Worm (Caenorhabditis elegans): ENCODE results near the gene pitr-2.
A peak's percentile ranks its signal among the peaks of the same experiment; 100 is the strongest.

Gene pitr-2

ce11 chrV:9137618-9138017, at the start of gene pitr-2:
Gene pitr-2 (minus strand): TSS chrV:9137718.
- TF ChIP-seq ceh-28 (tag; optimal IDR thresholded peaks at IDR 0.05), result no peak
- no peak for TF ChIP-seq R02D3.7 (tag; optimal IDR thresholded peaks at IDR 0.05)
- no peak for TF ChIP-seq lim-7 (GFP tag; IDR thresholded peaks at IDR 0.05)
- TF ChIP-seq mep-1 (tag; optimal IDR thresholded peaks at IDR 0.05), result no peak
- TF ChIP-seq ztf-7 (tag; optimal IDR thresholded peaks at IDR 0.05), result no peak
- TF ChIP-seq nhr-102 (tag; optimal IDR thresholded peaks at IDR 0.05), result no peak
- no peak for TF ChIP-seq nhr-11 (tag; optimal IDR thresholded peaks at IDR 0.05)
- no peak for TF ChIP-seq set-16 (GFP tag; IDR thresholded peaks at IDR 0.05)
- TF ChIP-seq hlh-11 (tag; optimal IDR thresholded peaks at IDR 0.05), result no peak
- no peak for TF ChIP-seq nhr-77 (tag; optimal IDR thresholded peaks at IDR 0.05)
- TF ChIP-seq Y105C5A.15 (GFP tag; IDR thresholded peaks at IDR 0.05), result no peak

ce11 chrV:9186028-9186427, 48.5 kb upstream of the pitr-2 start:
- peak; percentile 20 for TF ChIP-seq aha-1 (tag)
- TF ChIP-seq cey-2 (tag; optimal IDR thresholded peaks at IDR 0.05; ENCODE audit: borderline replicate concordance, insufficient read depth), result no peak
- no peak for TF ChIP-seq pha-4 (GFP tag; IDR thresholded peaks at IDR 0.05)
- TF ChIP-seq pha-4 (tag; optimal IDR thresholded peaks at IDR 0.05), result no peak

- TF ChIP-seq F37D6.2 (tag; optimal IDR thresholded peaks at IDR 0.05) (no peak), aha-1 (tag) (peak; percentile 8)
Measured at ce11 chrV:9183718-9184441, 46.4 kb upstream of the pitr-2 start.

- TF ChIP-seq hlh-30 (tag; optimal IDR thresholded peaks at IDR 0.05; ENCODE audit: insufficient read depth) (no peak), nhr-102 (tag; optimal IDR thresholded peaks at IDR 0.05) (no peak), ceh-28 (tag; optimal IDR thresholded peaks at IDR 0.05) (no peak), nhr-10 (tag; optimal IDR thresholded peaks at IDR 0.05) (no peak), dmd-6 (GFP tag; IDR thresholded peaks at IDR 0.05) (no peak), unc-130 (GFP tag; optimal IDR thresholded peaks at IDR 0.05) (no peak), madf-9 (GFP tag; conservative IDR thresholded peaks at IDR 0.05) (no peak), attf-4 (tag; optimal IDR thresholded peaks at IDR 0.05) (no peak), ceh-20 (GFP tag; IDR thresholded peaks at IDR 0.05) (no peak), ztf-11 (tag; optimal IDR thresholded peaks at IDR 0.05) (no peak), Y75B8A.6 (GFP tag; IDR thresholded peaks at IDR 0.05) (no peak), mdl-1 (tag; optimal IDR thresholded peaks at IDR 0.05) (no peak), T20F7.1 (GFP tag; optimal IDR thresholded peaks at IDR 0.05) (no peak), nhr-237 (tag; optimal IDR thresholded peaks at IDR 0.05) (no peak), dmd-9 (GFP tag; IDR thresholded peaks at IDR 0.05) (no peak)
Measured at ce11 chrV:9181669-9182250, 44.2 kb upstream of the pitr-2 start, which contains the start of gene ptr-1. Gene ptr-1 (minus strand): TSS chrV:9181719.

ce11 chrV:9175218-9175837, 37.8 kb upstream of the pitr-2 start, which contains the start of gene spas-1:
Gene spas-1 (plus strand): TSS chrV:9175789.
- no peak for TF ChIP-seq php-3 (GFP tag; IDR thresholded peaks at IDR 0.05)
- TF ChIP-seq pqm-1 (tag; optimal IDR thresholded peaks at IDR 0.05), result peak; percentile 34
- no peak for TF ChIP-seq ceh-62 (tag; optimal IDR thresholded peaks at IDR 0.05)
- TF ChIP-seq R02D3.7 (tag; optimal IDR thresholded peaks at IDR 0.05), result no peak
- TF ChIP-seq lin-15B (tag; optimal IDR thresholded peaks at IDR 0.05), result no peak
- no peak for TF ChIP-seq ceh-28 (tag; optimal IDR thresholded peaks at IDR 0.05)
- TF ChIP-seq unc-39 (tag; optimal IDR thresholded peaks at IDR 0.05), result no peak
- TF ChIP-seq unc-62 (GFP tag; optimal IDR thresholded peaks at IDR 0.05 in 1 of 2), result peak in 1 of 2 experiments; percentile 96
- no peak for TF ChIP-seq unc-62 (tag; optimal IDR thresholded peaks at IDR 0.05)
- TF ChIP-seq ctbp-1 (GFP tag; IDR thresholded peaks at IDR 0.05), result peak; percentile 76
- no peak for TF ChIP-seq nhr-237 (tag; optimal IDR thresholded peaks at IDR 0.05)
- TF ChIP-seq F44E2.7 (GFP tag; IDR thresholded peaks at IDR 0.05), result no peak
- TF ChIP-seq lin-1 (GFP tag; IDR thresholded peaks at IDR 0.05), result no peak
- peak; percentile 51 for TF ChIP-seq spr-1 (tag; optimal IDR thresholded peaks at IDR 0.05)
- peak; percentile 11 for TF ChIP-seq nhr-76 (tag; optimal IDR thresholded peaks at IDR 0.05)
- TF ChIP-seq tag-97 (GFP tag; IDR thresholded peaks at IDR 0.05), result no peak
- TF ChIP-seq tra-1 (GFP tag; IDR thresholded peaks at IDR 0.05), result no peak
- peak; percentile 94 for TF ChIP-seq dve-1 (tag; optimal IDR thresholded peaks at IDR 0.05; ENCODE audit: insufficient read depth)
